Fruit fly (Drosophila melanogaster) whole organism, pupa: ENCODE data around the gene CG31784.

Experiments
- CG10348 ChIP-seq: fragments of 200-800 bp; sonication (Bioruptor generic); IDR thresholded peaks from 2 replicates; pipeline ENCODE4 v1.3.6; 2022; ENCODE audit warnings: missing biosample characterization, missing genetic modification characterization
- CG12605 ChIP-seq: fragments of 200-800 bp; sonication (Bioruptor generic); IDR thresholded peaks from 2 replicates; pipeline ENCODE4 v1.3.6; 2022; ENCODE audit warnings: missing biosample characterization, missing genetic modification characterization
- CG13204 ChIP-seq: fragments of 200-800 bp; sonication (Bioruptor generic); optimal IDR thresholded peaks from 2 replicates; lab custom pipeline; 2018; ENCODE audit warnings: missing biosample characterization, mild to moderate bottlenecking, missing genetic modification characterization, moderate library complexity
- CG14655 ChIP-seq: fragments of 200-800 bp; sonication (Bioruptor generic); optimal IDR thresholded peaks from 3 replicates; lab custom pipeline; 2017; ENCODE audit warnings: mild to moderate bottlenecking, missing biosample characterization, missing genetic modification reagents, missing genetic modification characterization
- CG15710 ChIP-seq: fragments of 200-800 bp; sonication (Bioruptor generic); optimal IDR thresholded peaks from 2 replicates; lab custom pipeline; 2018; ENCODE audit warnings: missing biosample characterization, mild to moderate bottlenecking, missing genetic modification characterization, moderate library complexity
- CG17806 ChIP-seq: fragments of 200-800 bp; sonication (Bioruptor generic); optimal IDR thresholded peaks from 2 replicates; lab custom pipeline; 2018; ENCODE audit warnings: missing biosample characterization, mild to moderate bottlenecking, missing genetic modification characterization, moderate library complexity
- CG32121 ChIP-seq: fragments of 200-800 bp; sonication (Bioruptor generic); IDR thresholded peaks from 2 replicates; pipeline ENCODE4 v1.3.6; 2022; ENCODE audit warnings: missing biosample characterization, missing genetic modification characterization
- CG34367 ChIP-seq: fragments of 200-800 bp; sonication (Bioruptor generic); optimal IDR thresholded peaks from 2 replicates; lab custom pipeline; 2018; ENCODE audit warnings: missing biosample characterization, mild to moderate bottlenecking, missing genetic modification characterization
- CG4496 ChIP-seq: fragments of 200-800 bp; sonication (Bioruptor generic); IDR thresholded peaks from 3 replicates; pipeline ENCODE4 v1.3.6; 2022; ENCODE audit warnings: missing biosample characterization, missing genetic modification characterization
- CG8159 ChIP-seq: fragments of 200-800 bp; sonication (Bioruptor generic); optimal IDR thresholded peaks from 3 replicates; lab custom pipeline; 2018; ENCODE audit warnings: missing biosample characterization, mild to moderate bottlenecking, missing genetic modification characterization, moderate library complexity
- CG8301 ChIP-seq: fragments of 200-800 bp; sonication (Bioruptor generic); optimal IDR thresholded peaks from 2 replicates; lab custom pipeline; 2018; ENCODE audit warnings: missing biosample characterization, mild to moderate bottlenecking, missing genetic modification characterization
- CG9948 ChIP-seq: fragments of 200-800 bp; sonication (Bioruptor generic); optimal IDR thresholded peaks from 2 replicates; lab custom pipeline; 2018; ENCODE audit warnings: missing biosample characterization, mild to moderate bottlenecking, missing genetic modification characterization, moderate library complexity
- D1 ChIP-seq: fragments of 200-800 bp; sonication (Bioruptor generic); optimal IDR thresholded peaks from 2 replicates; lab custom pipeline; 2018; ENCODE audit warnings: missing biosample characterization, mild to moderate bottlenecking, missing genetic modification characterization, moderate library complexity
- EcR ChIP-seq: fragments of 200-800 bp; sonication (Bioruptor generic); optimal IDR thresholded peaks from 3 replicates; lab custom pipeline; 2019; ENCODE audit warnings: missing biosample characterization, missing genetic modification characterization, mild to moderate bottlenecking, moderate library complexity, missing genetic modification reagents
- Ets98B ChIP-seq: fragments of 200-800 bp; sonication (Bioruptor generic); IDR thresholded peaks from 2 replicates; pipeline ENCODE4 v1.3.6; 2022; ENCODE audit warnings: missing biosample characterization, missing genetic modification characterization
- Pif1A ChIP-seq: fragments of 200-800 bp; sonication (Bioruptor generic); optimal IDR thresholded peaks from 3 replicates; lab custom pipeline; 2016; ENCODE audit warnings: missing biosample characterization, missing genetic modification characterization
- Pif1B ChIP-seq: fragments of 200-800 bp; sonication (Bioruptor generic); optimal IDR thresholded peaks from 3 replicates; lab custom pipeline; 2016; ENCODE audit warnings: missing biosample characterization, missing genetic modification characterization
- Snoo ChIP-seq: fragments of 200-800 bp; sonication (Bioruptor generic); optimal IDR thresholded peaks from 3 replicates; lab custom pipeline; 2017; ENCODE audit warnings: missing biosample characterization, mild to moderate bottlenecking, missing genetic modification characterization, inconsistent platforms
- fd96Ca ChIP-seq: fragments of 200-800 bp; sonication (Bioruptor generic); IDR thresholded peaks from 3 replicates; pipeline ENCODE4 v1.3.6; 2022; ENCODE audit warnings: missing biosample characterization, missing genetic modification characterization
- gl ChIP-seq: fragments of 200-800 bp; sonication (Bioruptor generic); optimal IDR thresholded peaks from 2 replicates; lab custom pipeline; 2018; ENCODE audit warnings: missing biosample characterization, mild to moderate bottlenecking, missing genetic modification characterization
- rn ChIP-seq: fragments of 200-800 bp; sonication (Bioruptor generic); IDR thresholded peaks from 2 replicates; pipeline ENCODE4 v1.3.6; 2022; ENCODE audit warnings: missing biosample characterization, missing genetic modification characterization

CG31784 gene

dm6 chr2L:17125861-17126260 is at the start of gene CG31784:
Gene CG31784 (minus strand): TSS chr2L:17125961.
- TF ChIP-seq Pif1A (GFP tag; lab: Kevin White, UChicago) (no peak), D1 (no peak), Snoo (no peak), CG13204 (GFP tag; lab: Kevin White, UChicago) (no peak), CG17806 (tag; lab: Kevin White, UChicago) (no peak), CG32121 (GFP tag; lab: Robert Waterston, UW) (no peak), CG9948 (tag; lab: Kevin White, UChicago) (no peak), CG34367 (tag; lab: Kevin White, UChicago) (no peak), fd96Ca (GFP tag; lab: Robert Waterston, UW) (no peak), CG8301 (tag; lab: Kevin White, UChicago) (no peak), CG8159 (tag; lab: Kevin White, UChicago) (no peak), EcR (GFP tag; lab: Kevin White, UChicago) (no peak), CG4496 (no peak), CG15710 (tag; lab: Kevin White, UChicago) (no peak), CG14655 (GFP tag; lab: Kevin White, UChicago) (no peak)

- TF ChIP-seq CG8159 (tag; lab: Kevin White, UChicago) (no peak), CG8301 (tag; lab: Kevin White, UChicago) (no peak), CG12605 (GFP tag; lab: Robert Waterston, UW) (no peak), D1 (no peak), CG17806 (tag; lab: Kevin White, UChicago) (no peak), CG34367 (tag; lab: Kevin White, UChicago) (no peak), Snoo (no peak), Pif1A (GFP tag; lab: Kevin White, UChicago) (no peak), CG9948 (tag; lab: Kevin White, UChicago) (no peak), CG14655 (GFP tag; lab: Kevin White, UChicago) (no peak), rn (GFP tag; lab: Robert Waterston, UW) (no peak), CG15710 (tag; lab: Kevin White, UChicago) (no peak)
- TF ChIP-seq, all 21 proteins: peak for 0
Measured at dm6 chr2L:17173181-17173580, 47.4 kb upstream of the CG31784 start, which contains the start of gene CG34169. Gene CG34169 (plus strand): TSS chr2L:17173481.

dm6 chr2L:17163344-17163743 is 37.6 kb upstream of the CG31784 start:
- TF ChIP-seq CG15710 (tag; lab: Kevin White, UChicago) (no peak), CG8159 (tag; lab: Kevin White, UChicago) (no peak), CG10348 (GFP tag; lab: Robert Waterston, UW) (no peak), EcR (GFP tag; lab: Kevin White, UChicago) (no peak), Ets98B (no peak), fd96Ca (GFP tag; lab: Robert Waterston, UW) (no peak), CG14655 (GFP tag; lab: Kevin White, UChicago) (no peak), CG13204 (GFP tag; lab: Kevin White, UChicago) (no peak), CG12605 (GFP tag; lab: Robert Waterston, UW) (no peak), Snoo (no peak), Pif1B (GFP tag; lab: Kevin White, UChicago) (no peak), rn (GFP tag; lab: Robert Waterston, UW) (no peak), CG17806 (tag; lab: Kevin White, UChicago) (no peak), gl (tag; lab: Kevin White, UChicago) (no peak), D1 (no peak), Pif1A (GFP tag; lab: Kevin White, UChicago) (no peak), CG4496 (no peak), CG32121 (GFP tag; lab: Robert Waterston, UW) (no peak), CG8301 (tag; lab: Kevin White, UChicago) (no peak), CG34367 (tag; lab: Kevin White, UChicago) (no peak)

dm6 chr2L:17159641-17160040 is 33.9 kb upstream of the CG31784 start:
- no peak for TF ChIP-seq Pif1A (GFP tag; lab: Kevin White, UChicago)
- no peak for TF ChIP-seq CG14655 (GFP tag; lab: Kevin White, UChicago)
- TF ChIP-seq Ets98B = no peak
- TF ChIP-seq rn (GFP tag; lab: Robert Waterston, UW) = no peak
- no peak for TF ChIP-seq CG17806 (tag; lab: Kevin White, UChicago)

dm6 chr2L:17130795-17131194 is 5.0 kb upstream of the CG31784 start, which contains the start of the genes CG34106 and beat-IIIa:
Gene CG34106 (plus strand): TSS chr2L:17131024.
Gene beat-IIIa (plus strand): TSS chr2L:17131024.
- TF ChIP-seq CG8159 (tag; lab: Kevin White, UChicago) (no peak), CG32121 (GFP tag; lab: Robert Waterston, UW) (no peak), CG14655 (GFP tag; lab: Kevin White, UChicago) (no peak), Ets98B (no peak), CG9948 (tag; lab: Kevin White, UChicago) (no peak), Pif1B (GFP tag; lab: Kevin White, UChicago) (no peak), CG10348 (GFP tag; lab: Robert Waterston, UW) (no peak), CG4496 (no peak), Snoo (no peak), gl (tag; lab: Kevin White, UChicago) (no peak), CG8301 (tag; lab: Kevin White, UChicago) (no peak), fd96Ca (GFP tag; lab: Robert Waterston, UW) (no peak), CG34367 (tag; lab: Kevin White, UChicago) (no peak), CG12605 (GFP tag; lab: Robert Waterston, UW) (no peak), EcR (GFP tag; lab: Kevin White, UChicago) (no peak)

- TF ChIP-seq CG8301 (tag; lab: Kevin White, UChicago) = no peak
- TF ChIP-seq CG8159 (tag; lab: Kevin White, UChicago) = no peak
- no peak for TF ChIP-seq Snoo
- no peak for TF ChIP-seq CG14655 (GFP tag; lab: Kevin White, UChicago)
- no peak for TF ChIP-seq CG13204 (GFP tag; lab: Kevin White, UChicago)
- TF ChIP-seq Ets98B = no peak
- TF ChIP-seq D1 = no peak
- no peak for TF ChIP-seq Pif1B (GFP tag; lab: Kevin White, UChicago)
- no peak for TF ChIP-seq CG34367 (tag; lab: Kevin White, UChicago)
- TF ChIP-seq gl (tag; lab: Kevin White, UChicago) = no peak
- no peak for TF ChIP-seq fd96Ca (GFP tag; lab: Robert Waterston, UW)
- TF ChIP-seq rn (GFP tag; lab: Robert Waterston, UW) = no peak
- TF ChIP-seq CG15710 (tag; lab: Kevin White, UChicago) = no peak
- no peak for TF ChIP-seq Pif1A (GFP tag; lab: Kevin White, UChicago)
- no peak for TF ChIP-seq CG4496
- TF ChIP-seq CG12605 (GFP tag; lab: Robert Waterston, UW) = no peak
- no peak for TF ChIP-seq CG32121 (GFP tag; lab: Robert Waterston, UW)
- TF ChIP-seq CG10348 (GFP tag; lab: Robert Waterston, UW) = no peak
- no peak for TF ChIP-seq CG9948 (tag; lab: Kevin White, UChicago)
Measured at dm6 chr2L:17092737-17093136, 33.0 kb downstream of the CG31784 start.
